Worm (Caenorhabditis elegans) whole organism, L4 larva: Measurements from ENCODE around the gene Y116A8C.40.
A peak's percentile ranks its signal among the peaks of the same experiment; 100 is the strongest.

Experiments
- D1046.2 ChIP-seq: fragments of 200-800 bp; sonication (Bioruptor generic); IDR thresholded peaks from 2 replicates; pipeline ENCODE4 v1.3.6; 2022; ENCODE audit warnings: missing genetic modification characterization, missing compliant biosample characterization
- F44E2.7 ChIP-seq: fragments of 200-800 bp; sonication (Bioruptor generic); IDR thresholded peaks from 2 replicates; pipeline ENCODE4 v2.1.2; 2022; ENCODE audit warnings: missing genetic modification characterization, missing compliant biosample characterization
- F49E8.2 ChIP-seq: sonication (generic microtip); optimal IDR thresholded peaks from 2 replicates; lab custom pipeline; 2016; ENCODE audit warnings: missing compliant biosample characterization, mild to moderate bottlenecking, missing genetic modification characterization, borderline replicate concordance
- Y75B8A.6 ChIP-seq: fragments of 200-800 bp; sonication (Bioruptor generic); IDR thresholded peaks from 2 replicates; pipeline ENCODE4 v1.3.6; 2022; ENCODE audit warnings: missing genetic modification reagents, missing genetic modification characterization, missing compliant biosample characterization
- ZK337.2 ChIP-seq: fragments of 200-800 bp; sonication (Bioruptor generic); IDR thresholded peaks from 2 replicates; pipeline ENCODE4 v1.3.6; 2022; ENCODE audit warnings: missing genetic modification reagents, missing genetic modification characterization, missing compliant biosample characterization
- ZK546.5 ChIP-seq, 2 experiments: sonication (generic microtip); optimal IDR thresholded peaks; 2 replicates each; lab custom pipeline; 2017; ENCODE audit warnings: missing biosample characterization in 2 of 2, missing genetic modification characterization in 2 of 2
- aha-1 ChIP-seq: fragments of 150-350 bp; peaks from one replicate; lab custom pipeline; 2014; ENCODE audit warnings: missing biosample characterization, missing genetic modification characterization
- aly-2 ChIP-seq: sonication (generic microtip); optimal IDR thresholded peaks from 2 replicates; lab custom pipeline; 2018; ENCODE audit warnings: missing biosample characterization, missing genetic modification characterization
- ama-1 ChIP-seq: fragments of 150-350 bp; optimal IDR thresholded peaks from 2 replicates; lab custom pipeline; 2014; ENCODE audit warnings: inconsistent platforms, mixed read lengths
- arid-1 ChIP-seq: fragments of 200-800 bp; sonication (Bioruptor generic); conservative IDR thresholded peaks from 2 replicates; pipeline ENCODE4 v1.3.6; 2022; ENCODE audit warnings: missing genetic modification reagents, missing genetic modification characterization, missing compliant biosample characterization
- ctbp-1 ChIP-seq: fragments of 200-800 bp; sonication (Bioruptor generic); IDR thresholded peaks from 2 replicates; pipeline ENCODE4 v1.3.6; 2022; ENCODE audit warnings: missing genetic modification reagents, missing genetic modification characterization, missing compliant biosample characterization
- daf-19 ChIP-seq: fragments of 200-800 bp; sonication (Bioruptor generic); conservative IDR thresholded peaks from 2 replicates; pipeline ENCODE4 v1.3.6; 2022; ENCODE audit warnings: missing genetic modification characterization, missing compliant biosample characterization
- dmd-6 ChIP-seq: fragments of 200-800 bp; sonication (Bioruptor generic); IDR thresholded peaks from 2 replicates; pipeline ENCODE4 v1.3.6; 2022; ENCODE audit warnings: missing genetic modification reagents, missing genetic modification characterization, missing compliant biosample characterization
- dmd-8 ChIP-seq: fragments of 200-800 bp; sonication (Bioruptor generic); IDR thresholded peaks from 2 replicates; pipeline ENCODE4 v1.3.6; 2022; ENCODE audit warnings: missing genetic modification characterization, missing compliant biosample characterization
- dmd-9 ChIP-seq: fragments of 200-800 bp; sonication (Bioruptor generic); IDR thresholded peaks from 2 replicates; pipeline ENCODE4 v1.3.6; 2022; ENCODE audit warnings: missing genetic modification reagents, missing genetic modification characterization, missing compliant biosample characterization
- dpl-1 ChIP-seq: fragments of 150-350 bp; optimal IDR thresholded peaks from 2 replicates; lab custom pipeline; 2014; ENCODE audit warnings: missing biosample characterization, missing genetic modification reagents, missing genetic modification characterization
- duxl-1 ChIP-seq: sonication (generic microtip); optimal IDR thresholded peaks from 2 replicates; lab custom pipeline; 2016; ENCODE audit warnings: mild to moderate bottlenecking, missing genetic modification characterization, moderate library complexity, missing compliant biosample characterization; ENCODE audit not compliant: poor library complexity
- egl-43 ChIP-seq: fragments of 200-800 bp; sonication (Bioruptor generic); IDR thresholded peaks from 2 replicates; pipeline ENCODE4 v1.3.6; 2022; ENCODE audit warnings: missing genetic modification reagents, missing genetic modification characterization, missing compliant biosample characterization
- gei-8 ChIP-seq: fragments of 200-800 bp; sonication (Bioruptor generic); optimal IDR thresholded peaks from 2 replicates; lab custom pipeline; 2018; ENCODE audit warnings: mild to moderate bottlenecking, missing genetic modification characterization, missing compliant biosample characterization
- jun-1 ChIP-seq: fragments of 150-350 bp; optimal IDR thresholded peaks from 2 replicates; lab custom pipeline; 2014; ENCODE audit warnings: missing biosample characterization, missing genetic modification reagents, missing genetic modification characterization
- lin-13 ChIP-seq: fragments of 150-350 bp; optimal IDR thresholded peaks from 2 replicates; lab custom pipeline; 2014; ENCODE audit warnings: missing biosample characterization, missing genetic modification reagents, missing genetic modification characterization
- lin-29 ChIP-seq: fragments of 200-800 bp; sonication (Bioruptor generic); IDR thresholded peaks from 2 replicates; pipeline ENCODE4 v1.3.6; 2022; ENCODE audit warnings: missing genetic modification reagents, missing genetic modification characterization, missing compliant biosample characterization
- lsy-2 ChIP-seq, 2 experiments: fragments of 150-350 bp in 1 of 2; sonication (generic microtip) in 1 of 2; optimal IDR thresholded peaks; 2 replicates each; lab custom pipeline; 2014 to 2017; ENCODE audit warnings: missing biosample characterization in 2 of 2, missing genetic modification characterization in 2 of 2
- mep-1 ChIP-seq: fragments of 150-350 bp; sonication (generic microtip); optimal IDR thresholded peaks from 3 replicates; lab custom pipeline; 2014; ENCODE audit warnings: missing biosample characterization, missing genetic modification characterization
- nhr-10 ChIP-seq: fragments of 150-350 bp; optimal IDR thresholded peaks from 2 replicates; lab custom pipeline; 2014; ENCODE audit warnings: missing biosample characterization, missing genetic modification characterization
- nhr-42 ChIP-seq: fragments of 200-800 bp; sonication (Bioruptor generic); IDR thresholded peaks from 2 replicates; pipeline ENCODE4 v1.3.6; 2022; ENCODE audit warnings: missing genetic modification characterization, missing compliant biosample characterization
- nhr-77 ChIP-seq: fragments of 150-350 bp; optimal IDR thresholded peaks from 2 replicates; lab custom pipeline; 2014; ENCODE audit warnings: missing biosample characterization, missing genetic modification characterization
- pqm-1 ChIP-seq: sonication (generic microtip); optimal IDR thresholded peaks from 2 replicates; lab custom pipeline; 2017; ENCODE audit warnings: missing biosample characterization, missing genetic modification characterization
- saeg-2 ChIP-seq: fragments of 200-800 bp; sonication (Bioruptor generic); IDR thresholded peaks from 2 replicates; pipeline ENCODE4 v1.3.6; 2022; ENCODE audit warnings: missing genetic modification reagents, missing genetic modification characterization, missing compliant biosample characterization
- set-16 ChIP-seq: fragments of 200-800 bp; sonication (Bioruptor generic); IDR thresholded peaks from 2 replicates; pipeline ENCODE4 v1.3.6; 2022; ENCODE audit warnings: missing genetic modification reagents, missing genetic modification characterization, missing compliant biosample characterization
- skn-1 ChIP-seq: fragments of 150-350 bp; optimal IDR thresholded peaks from 2 replicates; lab custom pipeline; 2014; ENCODE audit warnings: missing biosample characterization, missing genetic modification characterization
- snpc-1.2 ChIP-seq: fragments of 200-800 bp; sonication (Bioruptor generic); IDR thresholded peaks from 2 replicates; pipeline ENCODE4 v1.3.6; 2022; ENCODE audit warnings: missing genetic modification reagents, missing genetic modification characterization, missing compliant biosample characterization
- tra-1 ChIP-seq: fragments of 200-800 bp; sonication (Bioruptor generic); IDR thresholded peaks from 2 replicates; pipeline ENCODE4 v1.3.6; 2022; ENCODE audit warnings: missing genetic modification reagents, missing genetic modification characterization, missing compliant biosample characterization
- unc-62 ChIP-seq, 3 experiments: fragments of 150-350 bp in 1 of 3; sonication (generic microtip); optimal IDR thresholded peaks in 2 of 3; peaks in 1 of 3; 1 replicate in 1 of 3; 2 replicates in 2 of 3; lab custom pipeline; 2014 to 2017; ENCODE audit warnings: missing biosample characterization in 3 of 3, missing genetic modification characterization in 3 of 3, missing genetic modification reagents in 3 of 3, missing genotype in 1 of 3

Y116A8C.40 gene

DNA sequence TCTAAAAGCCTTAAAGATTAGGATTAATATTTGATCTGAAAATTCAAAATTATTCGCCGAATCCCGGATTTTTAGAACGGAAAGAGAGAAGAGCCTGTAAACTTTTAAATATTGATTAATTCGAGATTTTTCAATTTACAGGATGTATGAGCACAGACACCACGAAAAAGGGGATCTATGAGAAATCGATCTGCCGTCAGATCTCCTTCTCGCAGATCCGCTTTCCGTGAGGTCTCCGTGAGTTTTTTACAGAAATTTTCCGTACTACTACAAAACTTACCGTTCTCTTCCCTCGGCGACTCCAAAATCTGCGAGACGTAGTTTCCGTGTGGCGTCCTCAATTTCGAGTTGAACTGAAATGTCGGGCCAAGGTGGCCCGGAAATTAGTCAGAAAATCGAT lies 42.6 kb downstream of the Y116A8C.40 start:
- TF ChIP-seq dmd-9 (no peak), ZK337.2 (0 out of 2 replicates have a peak, but pooled peaks have one; percentile 15), dpl-1 (GFP tag; lab: Kevin White, UChicago) (no peak), arid-1 (GFP tag; lab: Robert Waterston, UW) (0 out of 2 replicates have a peak, but pooled peaks have one; percentile 25)
- TF ChIP-seq, all 104 proteins: peak for 2

- no peak for TF ChIP-seq dmd-8 (GFP tag; lab: Robert Waterston, UW)
- peak; percentile 35 for TF ChIP-seq aha-1 (tag; lab: Kevin White, UChicago)
- TF ChIP-seq set-16 = peak; percentile 88
- TF ChIP-seq nhr-42 = no peak
- no peak for TF ChIP-seq skn-1 (tag; lab: Kevin White, UChicago)
- no peak for TF ChIP-seq lsy-2 (tag; optimal IDR thresholded peaks at IDR 0.05; lab: Kevin White, UChicago)
- TF ChIP-seq nhr-77 (tag; lab: Kevin White, UChicago) = no peak
Measured at ce11 chrIV:17105578-17105977, 45.2 kb downstream of the Y116A8C.40 start.

ce11 chrIV:17104157-17104872 lies 46.5 kb downstream of the Y116A8C.40 start:
- TF ChIP-seq lin-29 (GFP tag; lab: Robert Waterston, UW) (no peak), daf-19 (GFP tag; lab: Robert Waterston, UW) (no peak), saeg-2 (GFP tag; lab: Robert Waterston, UW) (no peak), dpl-1 (GFP tag; lab: Kevin White, UChicago) (peak; percentile 5), F44E2.7 (GFP tag; lab: Robert Waterston, UW) (no peak), set-16 (peak; percentile 78), egl-43 (0 out of 2 replicates have a peak, but pooled peaks have one; percentile 26)

- no peak for TF ChIP-seq Y75B8A.6 (GFP tag; lab: Robert Waterston, UW)
- no peak for TF ChIP-seq mep-1 (tag; lab: Kevin White, UChicago)
- TF ChIP-seq snpc-1.2 = no peak
- TF ChIP-seq duxl-1 = no peak
- no peak for TF ChIP-seq ZK546.5 (tag; optimal IDR thresholded peaks at IDR 0.05; lab: Kevin White, UChicago)
- no peak for TF ChIP-seq aha-1 (tag; lab: Kevin White, UChicago)
- no peak for TF ChIP-seq nhr-42
- no peak for TF ChIP-seq D1046.2 (GFP tag; lab: Robert Waterston, UW)
- TF ChIP-seq ama-1 (lab: Kevin White, UChicago) = no peak
- no peak for TF ChIP-seq unc-62 (GFP tag; optimal IDR thresholded peaks at IDR 0.05 in 1 of 2; lab: Kevin White, UChicago)
- no peak for TF ChIP-seq unc-62 (tag; optimal IDR thresholded peaks at IDR 0.05; lab: Kevin White, UChicago)
- no peak for TF ChIP-seq dpl-1 (GFP tag; lab: Kevin White, UChicago)
- TF ChIP-seq gei-8 (GFP tag; lab: Kevin White, UChicago) = no peak
- TF ChIP-seq tra-1 (GFP tag; lab: Robert Waterston, UW) = no peak
- no peak for TF ChIP-seq F49E8.2 (tag; lab: Kevin White, UChicago)
- TF ChIP-seq pqm-1 = no peak
- no peak for TF ChIP-seq ctbp-1 (GFP tag; lab: Robert Waterston, UW)
- TF ChIP-seq dmd-9 = no peak
- TF ChIP-seq nhr-10 (tag; lab: Kevin White, UChicago) = no peak
- TF ChIP-seq, all 104 proteins: peak for 0
Measured at ce11 chrIV:17103615-17104014, 47.2 kb downstream of the Y116A8C.40 start, which contains the start of gene Y116A8C.30. Gene Y116A8C.30 (minus strand): TSS chrIV:17103715.

DNA sequence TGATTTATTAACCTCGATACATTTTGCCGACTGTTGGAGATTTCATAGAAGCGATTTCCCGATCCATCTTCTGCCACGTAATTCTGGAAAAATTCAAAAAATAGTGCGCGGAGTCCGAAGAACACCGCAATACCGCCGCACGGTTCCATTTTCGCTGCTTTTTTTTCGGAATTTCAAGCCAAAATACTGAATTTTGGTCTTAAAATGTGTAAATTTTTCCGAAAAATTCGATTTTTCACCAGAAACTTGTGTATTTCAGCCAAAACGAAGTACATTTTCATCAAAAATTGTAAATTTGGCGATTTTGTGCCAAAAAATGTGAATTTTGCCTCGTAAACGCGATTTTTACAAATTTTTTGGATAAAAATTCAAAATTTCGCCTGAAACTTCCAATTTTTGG lies 47.7 kb downstream of the Y116A8C.40 start:
- TF ChIP-seq gei-8 (GFP tag; lab: Kevin White, UChicago) (no peak), jun-1 (no peak), lin-29 (GFP tag; lab: Robert Waterston, UW) (no peak), unc-62 (GFP tag; optimal IDR thresholded peaks at IDR 0.05 in 1 of 2; lab: Kevin White, UChicago) (peak in 1 of 2 experiments; percentile 50), unc-62 (tag; optimal IDR thresholded peaks at IDR 0.05; lab: Kevin White, UChicago) (no peak), lin-13 (GFP tag; lab: Kevin White, UChicago) (no peak), aha-1 (tag; lab: Kevin White, UChicago) (peak; percentile 77), dmd-6 (GFP tag; lab: Robert Waterston, UW) (no peak), aly-2 (no peak)
